Worm (Caenorhabditis elegans) whole organism, midembryonic: ENCODE data around the gene ccd-5.

Source experiments
- T22C8.4 ChIP-seq: fragments of 200-800 bp; sonication (Bioruptor generic); IDR thresholded peaks from 2 replicates; pipeline ENCODE4 v1.3.6; 2022; ENCODE audit warnings: missing genetic modification characterization, missing compliant biosample characterization
- flt-1 ChIP-seq: fragments of 200-800 bp; sonication (Bioruptor generic); IDR thresholded peaks from 2 replicates; pipeline ENCODE4 v1.3.6; 2022; ENCODE audit warnings: missing genetic modification characterization, missing compliant biosample characterization
- med-1 ChIP-seq: sonication (generic microtip); optimal IDR thresholded peaks from 2 replicates; lab custom pipeline; 2017; ENCODE audit warnings: missing genetic modification characterization, mild to moderate bottlenecking, missing compliant biosample characterization, antibody characterized with exemption, missing genetic modification reagents; ENCODE audit not compliant: insufficient read depth
- ref-1 ChIP-seq: fragments of 200-800 bp; sonication (Bioruptor generic); conservative IDR thresholded peaks from 2 replicates; pipeline ENCODE4 v1.3.6; 2022; ENCODE audit warnings: missing genetic modification reagents, missing genetic modification characterization, missing compliant biosample characterization
- ztf-23 ChIP-seq: fragments of 200-800 bp; sonication (Bioruptor generic); IDR thresholded peaks from 2 replicates; pipeline ENCODE4 v1.3.6; 2022; ENCODE audit warnings: missing genetic modification reagents, missing genetic modification characterization, missing compliant biosample characterization
- ztf-29 ChIP-seq: fragments of 200-800 bp; sonication (Bioruptor generic); IDR thresholded peaks from 2 replicates; pipeline ENCODE4 v1.3.6; 2022; ENCODE audit warnings: missing genetic modification reagents, missing genetic modification characterization, missing compliant biosample characterization

DNA sequence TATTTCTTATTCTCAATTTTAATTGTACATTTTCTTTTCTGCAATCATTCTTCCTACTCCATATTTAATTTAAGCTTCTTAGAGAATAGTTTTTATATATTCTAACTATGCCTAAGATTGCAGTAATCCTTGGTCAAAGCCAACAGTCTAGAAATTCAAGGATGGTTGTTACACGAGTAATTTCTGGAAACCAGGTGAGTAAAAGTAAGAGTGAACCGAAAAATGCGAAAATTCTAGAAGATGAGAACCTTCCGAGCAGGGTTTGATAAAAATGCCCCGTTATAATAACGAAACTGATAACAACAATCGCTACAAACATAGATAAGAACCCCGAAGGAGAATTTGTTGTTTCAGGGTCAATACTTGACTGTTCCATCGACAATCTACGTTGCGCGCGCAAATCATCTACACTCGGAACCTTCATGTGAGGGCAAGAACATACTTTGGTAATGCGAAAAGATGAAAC, 7.1 kb downstream of the ccd-5 start, which contains the start of gene F52H2.15:
- TF ChIP-seq ztf-29 (GFP tag; lab: Robert Waterston, UW): no peak
- TF ChIP-seq ref-1 (GFP tag; lab: Robert Waterston, UW): no peak
- TF ChIP-seq flt-1: no peak
- TF ChIP-seq T22C8.4 (GFP tag; lab: Robert Waterston, UW): no peak
- no peak for TF ChIP-seq med-1 (GFP tag; lab: Kevin White, UChicago)
- TF ChIP-seq ztf-23 (GFP tag; lab: Robert Waterston, UW): no peak
